Worm (Caenorhabditis elegans): Measurements from ENCODE around the gene tmc-1.

The tmc-1 gene

DNA sequence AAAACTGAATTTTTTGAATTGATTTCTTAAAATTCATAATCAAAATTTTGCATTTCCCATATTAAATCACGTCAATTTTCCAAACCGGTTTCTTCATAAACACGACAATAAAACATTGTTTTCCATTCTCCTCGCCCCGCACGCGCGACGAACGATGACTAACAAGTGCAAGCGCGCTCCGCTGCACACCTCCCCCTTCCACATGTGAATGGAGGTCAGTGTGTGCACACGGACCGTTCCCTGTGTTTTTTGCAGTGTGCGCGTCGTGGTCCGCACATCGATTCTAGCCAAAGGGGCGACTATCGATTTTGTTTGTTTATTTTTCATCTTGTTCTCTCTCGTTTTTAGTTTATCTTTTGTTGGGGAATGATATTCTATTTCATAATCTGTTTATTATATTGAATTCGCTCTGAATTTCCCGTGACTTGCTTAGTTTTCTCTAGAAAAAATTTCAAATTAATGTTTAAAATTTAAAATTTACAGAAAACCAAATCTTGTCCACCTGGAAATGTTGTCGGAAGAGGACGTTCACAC, 33.4 kb upstream of the tmc-1 start, which contains the start of gene snx-1 (continued):
- no peak for TF ChIP-seq nfya-1 (tag; optimal IDR thresholded peaks at IDR 0.05; ENCODE audit: borderline replicate concordance, insufficient read depth)
- TF ChIP-seq lir-1 (GFP tag; conservative IDR thresholded peaks at IDR 0.05) = no peak
- no peak for TF ChIP-seq repo-1 (tag; optimal IDR thresholded peaks at IDR 0.05)
- TF ChIP-seq ztf-6 (GFP tag; IDR thresholded peaks at IDR 0.05) = no peak
- TF ChIP-seq Y53F4B.3 (GFP tag; IDR thresholded peaks at IDR 0.05) = no peak
- TF ChIP-seq lin-26 (GFP tag; IDR thresholded peaks at IDR 0.05) = no peak
- TF ChIP-seq let-526 (GFP tag; IDR thresholded peaks at IDR 0.05) = no peak
- TF ChIP-seq attf-6 (GFP tag; IDR thresholded peaks at IDR 0.05) = no peak
- TF ChIP-seq nhr-80 (tag; optimal IDR thresholded peaks at IDR 0.05) = peak; percentile 85
- no peak for TF ChIP-seq nhr-179 (tag; optimal IDR thresholded peaks at IDR 0.05)
- TF ChIP-seq aptf-2 (GFP tag; conservative IDR thresholded peaks at IDR 0.05) = no peak
- no peak for TF ChIP-seq C06A6.2 (GFP tag; conservative IDR thresholded peaks at IDR 0.05)
- peak; percentile 73 for TF ChIP-seq egrh-3 (GFP tag; IDR thresholded peaks at IDR 0.05)
- peak; percentile 60 to 73 for TF ChIP-seq let-607 (tag; optimal IDR thresholded peaks at IDR 0.05)
- no peak for TF ChIP-seq tbp1 (GFP tag; optimal IDR thresholded peaks at IDR 0.05)
- peak; percentile 23; the same call in 1 of the 2 replicates for TF ChIP-seq pbrm-1 (GFP tag; IDR thresholded peaks at IDR 0.05)
- TF ChIP-seq sptf-2 (GFP tag; optimal IDR thresholded peaks at IDR 0.05) = no peak
- TF ChIP-seq snpc-3.4 (tag; optimal IDR thresholded peaks at IDR 0.05) = no peak
- no peak for TF ChIP-seq chd-7 (tag; optimal IDR thresholded peaks at IDR 0.05)
- TF ChIP-seq sea-2 (GFP tag; IDR thresholded peaks at IDR 0.05) = no peak
- no peak for TF ChIP-seq rec-8 (tag; optimal IDR thresholded peaks at IDR 0.05)
- peak; percentile 5 for TF ChIP-seq pha-4 (tag; optimal IDR thresholded peaks at IDR 0.05)
- no peak for TF ChIP-seq ekl-4 (GFP tag; IDR thresholded peaks at IDR 0.05)
- no peak for TF ChIP-seq madf-3 (GFP tag; IDR thresholded peaks at IDR 0.05)
- no peak for TF ChIP-seq ztf-26 (tag; optimal IDR thresholded peaks at IDR 0.05)
- no peak for TF ChIP-seq ztf-22 (GFP tag; optimal IDR thresholded peaks at IDR 0.05)
- TF ChIP-seq attf-5 (GFP tag; optimal IDR thresholded peaks at IDR 0.05) = peak; percentile 71
- no peak for TF ChIP-seq madf-8 (GFP tag; conservative IDR thresholded peaks at IDR 0.05)
- no peak for TF ChIP-seq fkh-3 (tag; optimal IDR thresholded peaks at IDR 0.05)
- TF ChIP-seq lag-1 (GFP tag; IDR thresholded peaks at IDR 0.05) = no peak
- TF ChIP-seq ztf-28 (GFP tag; IDR thresholded peaks at IDR 0.05) = no peak
- TF ChIP-seq F10E7.11 (tag; optimal IDR thresholded peaks at IDR 0.05) = no peak
- no peak for TF ChIP-seq unc-62 (GFP tag; optimal IDR thresholded peaks at IDR 0.05)
- no peak for TF ChIP-seq F33H1.4 (GFP tag; IDR thresholded peaks at IDR 0.05)
- no peak for TF ChIP-seq rcor-1 (GFP tag; IDR thresholded peaks at IDR 0.05)
- TF ChIP-seq T07F8.4 (tag; optimal IDR thresholded peaks at IDR 0.05) = no peak
- TF ChIP-seq F52B5.7 (tag; optimal IDR thresholded peaks at IDR 0.05) = no peak
- TF ChIP-seq ccch-3 (GFP tag; optimal IDR thresholded peaks at IDR 0.05) = no peak
- TF ChIP-seq unc-130 (GFP tag; optimal IDR thresholded peaks at IDR 0.05) = no peak

ce11 chrX:1141617-1142016, 20.4 kb upstream of the tmc-1 start:
- TF ChIP-seq F55B11.4 (tag; optimal IDR thresholded peaks at IDR 0.05; ENCODE audit: borderline replicate concordance, insufficient read depth) (no peak), hsf-1 (GFP tag; IDR thresholded peaks at IDR 0.05) (no peak), Y53G8AR.9 (GFP tag; conservative IDR thresholded peaks at IDR 0.05) (no peak)

Measured in whole organism, young adult.